Fruit fly (Drosophila melanogaster): ENCODE data around the gene kek3.

- no peak for TF ChIP-seq Gug (GFP tag; IDR thresholded peaks at IDR 0.05)
- TF ChIP-seq Ets96B (tag; optimal IDR thresholded peaks at IDR 0.05): no peak
- no peak for TF ChIP-seq acj6 (GFP tag; optimal IDR thresholded peaks at IDR 0.05)
Measured at dm6 chr2L:15552480-15552879, at the start of gene kek3.
